Worm (Caenorhabditis elegans) whole organism, young adult: ENCODE results near the gene klp-11.

ENCODE experiments used
- B0336.3 ChIP-seq: fragments of 200-800 bp; sonication (Bioruptor generic); IDR thresholded peaks from 2 replicates; pipeline ENCODE4 v1.3.6; 2022; ENCODE audit warnings: missing genetic modification characterization, missing compliant biosample characterization
- F22D6.2 ChIP-seq: sonication (generic microtip); optimal IDR thresholded peaks from 2 replicates; lab custom pipeline; 2016; ENCODE audit warnings: mild to moderate bottlenecking, missing genetic modification characterization, missing compliant biosample characterization
- F23B12.7 ChIP-seq: sonication (generic microtip); optimal IDR thresholded peaks from 2 replicates; lab custom pipeline; 2017; ENCODE audit warnings: missing genetic modification characterization, mild to moderate bottlenecking, missing compliant biosample characterization, antibody characterized with exemption, moderate library complexity; ENCODE audit not compliant: insufficient read depth
- F37B4.10 ChIP-seq: fragments of 200-800 bp; sonication (Bioruptor generic); IDR thresholded peaks from 2 replicates; pipeline ENCODE4 v1.3.6; 2022; ENCODE audit warnings: missing genetic modification characterization, missing compliant biosample characterization
- K12H6.12 ChIP-seq: fragments of 200-800 bp; sonication (Bioruptor generic); optimal IDR thresholded peaks from 2 replicates; lab custom pipeline; 2018; ENCODE audit warnings: mild to moderate bottlenecking, missing genetic modification characterization, missing compliant biosample characterization
- ama-1 ChIP-seq, 3 experiments: fragments of 150-350 bp in 1 of 3; sonication (generic microtip) in 2 of 3; optimal IDR thresholded peaks; 2 replicates each; lab custom pipeline; 2014 to 2018; ENCODE audit warnings: missing biosample characterization in 2 of 3, missing genetic modification characterization in 2 of 3, missing genetic modification reagents in 2 of 3
- aptf-3 ChIP-seq: fragments of 200-800 bp; sonication (Bioruptor generic); IDR thresholded peaks from 2 replicates; pipeline ENCODE4 v1.3.6; 2022; ENCODE audit warnings: missing genetic modification characterization, missing compliant biosample characterization
- athp-1 ChIP-seq: sonication (generic microtip); optimal IDR thresholded peaks from 2 replicates; lab custom pipeline; 2017; ENCODE audit warnings: mild to moderate bottlenecking, missing genetic modification characterization, missing compliant biosample characterization
- attf-6 ChIP-seq: fragments of 200-800 bp; sonication (Bioruptor generic); IDR thresholded peaks from 2 replicates; pipeline ENCODE4 v1.3.6; 2022; ENCODE audit warnings: missing genetic modification reagents, missing genetic modification characterization, missing compliant biosample characterization
- bed-2 ChIP-seq: fragments of 200-800 bp; sonication (Bioruptor generic); IDR thresholded peaks from 2 replicates; pipeline ENCODE4 v1.3.6; 2022; ENCODE audit warnings: missing genetic modification reagents, missing genetic modification characterization, missing compliant biosample characterization
- ccch-3 ChIP-seq: fragments of 200-800 bp; sonication (Bioruptor generic); optimal IDR thresholded peaks from 2 replicates; lab custom pipeline; 2018; ENCODE audit warnings: mild to moderate bottlenecking, missing genetic modification characterization, missing compliant biosample characterization
- cebp-1 ChIP-seq, 2 experiments: fragments of 200-800 bp in 1 of 2; sonication (Bioruptor generic) in 1 of 2; sonication (generic microtip) in 1 of 2; IDR thresholded peaks in 1 of 2; optimal IDR thresholded peaks in 1 of 2; 2 replicates each; pipeline versions ENCODE4 v1.3.6 to Lab custom; 2017 to 2022; ENCODE audit warnings: missing compliant biosample characterization in 2 of 2, missing genetic modification characterization in 2 of 2, mild to moderate bottlenecking in 1 of 2, missing genetic modification reagents in 1 of 2, moderate library complexity in 1 of 2
- ceh-100 ChIP-seq: fragments of 200-800 bp; sonication (Bioruptor generic); IDR thresholded peaks from 2 replicates; pipeline ENCODE4 v1.3.6; 2022; ENCODE audit warnings: missing genetic modification reagents, missing genetic modification characterization, missing compliant biosample characterization
- ceh-58 ChIP-seq: fragments of 200-800 bp; sonication (Bioruptor generic); IDR thresholded peaks from 2 replicates; pipeline ENCODE4 v1.3.6; 2022; ENCODE audit warnings: missing genetic modification characterization, missing compliant biosample characterization
- ceh-79 ChIP-seq: sonication (generic microtip); optimal IDR thresholded peaks from 2 replicates; lab custom pipeline; 2017; ENCODE audit warnings: mild to moderate bottlenecking, missing genetic modification characterization, missing compliant biosample characterization
- dpff-1 ChIP-seq: sonication (generic microtip); optimal IDR thresholded peaks from 2 replicates; lab custom pipeline; 2017; ENCODE audit warnings: mild to moderate bottlenecking, missing genetic modification characterization, missing compliant biosample characterization
- dpl-1 ChIP-seq: fragments of 150-350 bp; optimal IDR thresholded peaks from 2 replicates; lab custom pipeline; 2014; ENCODE audit warnings: missing biosample characterization, missing genetic modification reagents, missing genetic modification characterization
- efl-1 ChIP-seq: fragments of 150-350 bp; optimal IDR thresholded peaks from 2 replicates; lab custom pipeline; 2014; ENCODE audit warnings: missing biosample characterization, missing genetic modification reagents, missing genetic modification characterization
- egrh-3 ChIP-seq: fragments of 200-800 bp; sonication (Bioruptor generic); IDR thresholded peaks from 2 replicates; pipeline ENCODE4 v1.3.6; 2022; ENCODE audit warnings: missing genetic modification reagents, missing genetic modification characterization, missing compliant biosample characterization
- hlh-12 ChIP-seq: sonication (generic microtip); optimal IDR thresholded peaks from 2 replicates; lab custom pipeline; 2016; ENCODE audit warnings: missing genetic modification characterization, missing compliant biosample characterization
- let-526 ChIP-seq: fragments of 200-800 bp; sonication (Bioruptor generic); IDR thresholded peaks from 2 replicates; pipeline ENCODE4 v1.3.6; 2022; ENCODE audit warnings: missing genetic modification reagents, missing genetic modification characterization, missing compliant biosample characterization
- lin-35 ChIP-seq, 3 experiments: fragments of 150-350 bp in 2 of 3; sonication (generic microtip) in 1 of 3; optimal IDR thresholded peaks; 2 replicates each; lab custom pipeline; 2014 to 2018; ENCODE audit warnings: missing biosample characterization in 3 of 3, missing genetic modification characterization in 3 of 3, missing genetic modification reagents in 3 of 3
- lin-54 ChIP-seq: fragments of 200-800 bp; sonication (Bioruptor generic); optimal IDR thresholded peaks from 2 replicates; lab custom pipeline; 2018; ENCODE audit warnings: mild to moderate bottlenecking, missing genetic modification characterization, missing compliant biosample characterization
- lir-1 ChIP-seq: fragments of 200-800 bp; sonication (Bioruptor generic); conservative IDR thresholded peaks from 2 replicates; pipeline ENCODE4 v1.3.6; 2022; ENCODE audit warnings: missing genetic modification reagents, missing genetic modification characterization, missing compliant biosample characterization
- madf-6 ChIP-seq: fragments of 200-800 bp; sonication (Bioruptor generic); IDR thresholded peaks from 2 replicates; pipeline ENCODE4 v1.3.6; 2022; ENCODE audit warnings: missing genetic modification reagents, missing genetic modification characterization, missing compliant biosample characterization
- mxl-1 ChIP-seq: sonication (generic microtip); optimal IDR thresholded peaks from 2 replicates; lab custom pipeline; 2016; ENCODE audit warnings: missing genetic modification characterization, missing compliant biosample characterization
- nfyb-1 ChIP-seq: fragments of 200-800 bp; sonication (Bioruptor generic); IDR thresholded peaks from 2 replicates; pipeline ENCODE4 v1.3.6; 2022; ENCODE audit warnings: missing genetic modification reagents, missing genetic modification characterization, missing compliant biosample characterization
- nhr-80 ChIP-seq: sonication (generic microtip); optimal IDR thresholded peaks from 2 replicates; lab custom pipeline; 2016; ENCODE audit warnings: missing genetic modification characterization, missing compliant biosample characterization
- repo-1 ChIP-seq: sonication (generic microtip); optimal IDR thresholded peaks from 2 replicates; lab custom pipeline; 2017; ENCODE audit warnings: mild to moderate bottlenecking, missing genetic modification characterization, missing compliant biosample characterization
- snpc-3.4 ChIP-seq: sonication (generic microtip); optimal IDR thresholded peaks from 2 replicates; lab custom pipeline; 2017; ENCODE audit warnings: missing genetic modification characterization, mild to moderate bottlenecking, missing compliant biosample characterization, antibody characterized with exemption, moderate library complexity, missing genotype, missing genetic modification reagents
- snpc-4 ChIP-seq, 5 experiments: fragments of 150-350 bp in 1 of 5; sonication (generic microtip) in 4 of 5; optimal IDR thresholded peaks; 2 replicates each; lab custom pipeline; 2014 to 2018; ENCODE audit warnings: missing genetic modification characterization in 5 of 5, missing biosample characterization in 3 of 5, antibody characterized with exemption in 2 of 5, mild to moderate bottlenecking in 2 of 5, missing compliant biosample characterization in 2 of 5, missing genotype in 2 of 5, moderate library complexity in 2 of 5, missing genetic modification reagents in 1 of 5
- somi-1 ChIP-seq: fragments of 200-800 bp; sonication (Bioruptor generic); optimal IDR thresholded peaks from 2 replicates; lab custom pipeline; 2018; ENCODE audit warnings: mild to moderate bottlenecking, missing genetic modification characterization, missing compliant biosample characterization
- tbp1 ChIP-seq: fragments of 200-800 bp; sonication (Bioruptor generic); optimal IDR thresholded peaks from 2 replicates; lab custom pipeline; 2018; ENCODE audit warnings: mild to moderate bottlenecking, missing genetic modification characterization, missing compliant biosample characterization
- tbx-9 ChIP-seq: sonication (generic microtip); optimal IDR thresholded peaks from 2 replicates; lab custom pipeline; 2016; ENCODE audit warnings: borderline replicate concordance, missing genetic modification characterization, inconsistent platforms, missing compliant biosample characterization
- ztf-26 ChIP-seq: sonication (generic microtip); optimal IDR thresholded peaks from 2 replicates; lab custom pipeline; 2017; ENCODE audit warnings: missing genetic modification characterization, missing compliant biosample characterization

Gene klp-11

DNA sequence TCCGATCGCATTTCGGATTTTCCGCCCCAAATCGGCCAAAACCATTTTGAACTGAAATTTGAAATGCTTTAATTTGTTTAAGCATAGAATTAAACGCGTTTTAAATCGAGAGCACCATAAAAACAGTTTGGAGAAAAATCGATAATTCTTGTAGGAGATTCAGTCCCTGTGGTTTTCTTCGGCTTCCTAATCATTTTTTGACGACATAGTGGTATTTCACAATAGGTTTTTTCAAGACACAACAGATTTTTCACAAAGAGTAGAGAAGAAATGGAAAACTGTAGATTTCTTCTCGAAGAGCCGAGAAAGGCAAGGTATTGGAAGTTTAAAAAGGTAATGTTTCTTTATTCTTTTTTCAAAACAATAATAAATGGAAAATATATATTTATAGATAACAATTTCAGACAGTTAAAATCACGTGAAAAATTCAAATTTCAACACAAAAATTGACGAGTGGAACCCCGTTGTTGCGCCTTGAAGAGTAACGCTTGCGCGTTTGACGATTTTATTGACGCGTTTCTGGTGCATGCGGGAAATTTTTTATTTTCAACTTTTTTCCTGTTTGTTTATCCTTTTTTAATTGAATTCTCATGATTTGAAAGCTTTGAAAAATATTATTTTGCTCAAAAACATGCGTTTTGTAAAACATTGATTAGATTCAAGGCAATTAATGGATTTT is 18.1 kb downstream of the klp-11 start, which contains the start of gene F21D5.7 (continued):
- TF ChIP-seq somi-1 = no peak
- peak; percentile 67 for TF ChIP-seq nhr-80 (tag; lab: Kevin White, UChicago)
- TF ChIP-seq ccch-3 (GFP tag; lab: Kevin White, UChicago) = no peak
- TF ChIP-seq attf-6 (GFP tag; lab: Robert Waterston, UW) = no peak
- peak; percentile 13 for TF ChIP-seq dpl-1
- TF ChIP-seq ztf-26 (tag; lab: Kevin White, UChicago) = no peak
- TF ChIP-seq let-526 (GFP tag; lab: Robert Waterston, UW) = no peak
- TF ChIP-seq ceh-58 = no peak
- no peak for TF ChIP-seq egrh-3 (GFP tag; lab: Robert Waterston, UW)
- no peak for TF ChIP-seq bed-2 (GFP tag; lab: Robert Waterston, UW)
- TF ChIP-seq ceh-100 (GFP tag; lab: Robert Waterston, UW) = no peak
- no peak for TF ChIP-seq ceh-79 (tag; lab: Kevin White, UChicago)
- no peak for TF ChIP-seq snpc-3.4
- TF ChIP-seq K12H6.12 (tag; lab: Kevin White, UChicago) = peak; percentile 19
- peak; percentile 89 for TF ChIP-seq lin-54 (GFP tag; lab: Kevin White, UChicago)
- TF ChIP-seq snpc-4 (GFP tag; optimal IDR thresholded peaks at IDR 0.05; lab: Kevin White, UChicago) = no peak
- peak in 3 of 4 experiments; percentile 51 to 63 (median 59) for TF ChIP-seq snpc-4 (tag; optimal IDR thresholded peaks at IDR 0.05; lab: Kevin White, UChicago)
- no peak for TF ChIP-seq hlh-12 (tag; lab: Kevin White, UChicago)
- TF ChIP-seq F23B12.7 (tag; lab: Kevin White, UChicago) = peak; percentile 63
- TF ChIP-seq, all 124 proteins: peak for 39

DNA sequence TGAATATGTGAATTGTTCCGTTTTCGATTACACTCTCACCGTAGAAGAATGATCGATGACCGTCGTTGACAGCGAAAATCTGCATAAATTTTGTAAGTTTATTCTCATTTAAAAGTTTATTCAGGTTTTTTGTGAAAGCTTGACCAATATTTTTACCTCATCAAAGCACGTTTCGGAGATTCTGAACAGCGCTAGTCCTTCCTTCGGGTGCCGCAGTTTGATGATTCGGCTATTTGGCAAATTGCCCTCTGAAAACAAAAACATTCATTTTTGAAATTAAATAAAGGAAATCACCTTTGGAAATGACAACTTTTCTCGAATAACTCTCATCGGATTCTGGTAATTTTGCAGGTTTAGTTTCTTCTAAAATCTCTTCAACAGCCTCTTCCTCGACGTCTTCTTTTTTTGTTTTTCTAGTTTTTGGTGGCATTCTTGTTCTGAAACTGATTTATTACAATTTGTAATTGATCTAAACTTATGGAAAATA is 20.9 kb downstream of the klp-11 start, which contains the start of gene F21D5.6:
Gene F21D5.6, minus strand, starts transcription at position 437 of the 487 bp plus-strand sequence.
- TF ChIP-seq athp-1 (no peak), cebp-1 (GFP tag; IDR thresholded peaks at IDR 0.05; lab: Robert Waterston, UW) (no peak), cebp-1 (tag; optimal IDR thresholded peaks at IDR 0.05; lab: Kevin White, UChicago) (peak; percentile 13), mxl-1 (tag; lab: Kevin White, UChicago) (no peak), B0336.3 (GFP tag; lab: Robert Waterston, UW) (0 out of 2 replicates have a peak, but pooled peaks have one; percentile 24), lin-35 (GFP tag; optimal IDR thresholded peaks at IDR 0.05; lab: Kevin White, UChicago) (peak in 1 of 3 experiments; percentile 48), aptf-3 (GFP tag; lab: Robert Waterston, UW) (no peak), dpff-1 (tag; lab: Kevin White, UChicago) (peak; percentile 47), repo-1 (peak; percentile 56), F37B4.10 (GFP tag; lab: Robert Waterston, UW) (no peak), ama-1 (optimal IDR thresholded peaks at IDR 0.05; lab: Kevin White, UChicago) (no peak), ama-1 (GFP tag; optimal IDR thresholded peaks at IDR 0.05; lab: Kevin White, UChicago) (no peak), nfyb-1 (peak; percentile 57; the same call in 1 of the 2 replicates), efl-1 (GFP tag; lab: Kevin White, UChicago) (no peak), tbx-9 (tag; lab: Kevin White, UChicago) (no peak), madf-6 (GFP tag; lab: Robert Waterston, UW) (peak; percentile 32; the same call in 1 of the 2 replicates), snpc-3.4 (peak; percentile 8), F22D6.2 (tag; lab: Kevin White, UChicago) (no peak), lir-1 (no peak), K12H6.12 (tag; lab: Kevin White, UChicago) (no peak), tbp1 (GFP tag; lab: Kevin White, UChicago) (no peak), let-526 (GFP tag; lab: Robert Waterston, UW) (no peak)
